Worm (Caenorhabditis elegans): ENCODE results near the gene srg-37.

ce11 chrX:14223156-14223555, 11.7 kb downstream of the srg-37 start, which contains the start of gene K06G5.3:
- TF ChIP-seq hlh-26 (GFP tag; conservative IDR thresholded peaks at IDR 0.05) (no peak), ztf-28 (GFP tag; IDR thresholded peaks at IDR 0.05) (no peak), snpc-1.1 (tag; optimal IDR thresholded peaks at IDR 0.05; ENCODE audit: insufficient read depth) (no peak), unc-62 (GFP tag; optimal IDR thresholded peaks at IDR 0.05) (no peak), hlh-12 (tag; optimal IDR thresholded peaks at IDR 0.05) (no peak), Y79H2A.3 (GFP tag; conservative IDR thresholded peaks at IDR 0.05) (no peak), Y53G8AR.9 (GFP tag; conservative IDR thresholded peaks at IDR 0.05) (no peak), ceh-100 (GFP tag; IDR thresholded peaks at IDR 0.05) (no peak)

Data from whole organism, young adult.